Fruit fly (Drosophila melanogaster) whole organism, embryonic: Measurements from ENCODE around the gene CG14104.

Experiments used
- Aef1 ChIP-seq: fragments of 200-800 bp; sonication (Bioruptor generic); IDR thresholded peaks from 3 replicates; pipeline ENCODE4 v1.3.6; 2022; ENCODE audit warnings: missing biosample characterization, missing genetic modification characterization
- CG11247 ChIP-seq: fragments of 200-800 bp; sonication (Bioruptor generic); IDR thresholded peaks from 2 replicates; pipeline ENCODE4 v1.3.6; 2022; ENCODE audit warnings: missing biosample characterization, missing genetic modification characterization
- CG12942 ChIP-seq: fragments of 200-800 bp; sonication (Bioruptor generic); optimal IDR thresholded peaks from 3 replicates; lab custom pipeline; 2016; ENCODE audit warnings: missing biosample characterization, missing genetic modification characterization
- CG15514 ChIP-seq: fragments of 200-800 bp; sonication (Bioruptor generic); optimal IDR thresholded peaks from 3 replicates; lab custom pipeline; 2017; ENCODE audit warnings: missing biosample characterization, missing genetic modification characterization, mild to moderate bottlenecking, moderate library complexity, missing genetic modification reagents
- CG17361 ChIP-seq: fragments of 200-800 bp; sonication (Bioruptor generic); IDR thresholded peaks from 3 replicates; pipeline ENCODE4 v1.3.6; 2022; ENCODE audit warnings: missing biosample characterization, missing genetic modification characterization
- CG32532 ChIP-seq: fragments of 200-800 bp; sonication (Bioruptor generic); IDR thresholded peaks from 2 replicates; pipeline ENCODE4 v1.3.6; 2022; ENCODE audit warnings: missing biosample characterization, missing genetic modification characterization
- CG3726 ChIP-seq: fragments of 200-800 bp; sonication (Bioruptor generic); IDR thresholded peaks from 3 replicates; pipeline ENCODE4, ENCODE4 v1.3.6; 2022; ENCODE audit warnings: missing biosample characterization, missing genetic modification characterization
- CG4707 ChIP-seq: fragments of 200-800 bp; sonication (Bioruptor generic); optimal IDR thresholded peaks from 2 replicates; lab custom pipeline; 2018; ENCODE audit warnings: missing biosample characterization, mild to moderate bottlenecking, missing genetic modification characterization, moderate library complexity
- CG6689 ChIP-seq: fragments of 200-800 bp; sonication (Bioruptor generic); IDR thresholded peaks from 2 replicates; pipeline ENCODE4 v1.3.6; 2022; ENCODE audit warnings: missing biosample characterization, missing genetic modification characterization
- CG7963 ChIP-seq: fragments of 200-800 bp; sonication (Bioruptor generic); IDR thresholded peaks from 3 replicates; pipeline ENCODE4 v1.3.6; 2022; ENCODE audit warnings: missing biosample characterization, missing genetic modification characterization; ENCODE audit not compliant: partially characterized antibody
- CoRest ChIP-seq: fragments of 200-800 bp; sonication (Bioruptor generic); optimal IDR thresholded peaks from 3 replicates; lab custom pipeline; 2018; ENCODE audit warnings: missing biosample characterization, mild to moderate bottlenecking, missing genetic modification characterization, moderate library complexity
- CrebB ChIP-seq: fragments of 200-800 bp; sonication (Bioruptor generic); optimal IDR thresholded peaks from 3 replicates; lab custom pipeline; 2018; ENCODE audit warnings: missing biosample characterization, mild to moderate bottlenecking, missing genetic modification characterization
- Dek ChIP-seq: fragments of 200-800 bp; sonication (Bioruptor generic); optimal IDR thresholded peaks from 3 replicates; lab custom pipeline; 2019; ENCODE audit warnings: missing biosample characterization, mild to moderate bottlenecking, missing genetic modification characterization, moderate library complexity
- Dfd ChIP-seq, 2 experiments: fragments of >200 bp; optimal IDR thresholded peaks; 2 replicates each; lab custom pipeline; 2017; ENCODE audit warnings: missing biosample characterization in 2 of 2, missing genetic modification characterization in 2 of 2
- Fer1 ChIP-seq: fragments of 200-800 bp; sonication (Bioruptor generic); optimal IDR thresholded peaks from 2 replicates; lab custom pipeline; 2017; ENCODE audit warnings: missing biosample characterization, mild to moderate bottlenecking, missing genetic modification characterization
- Gug ChIP-seq: fragments of 200-800 bp; sonication (Bioruptor generic); IDR thresholded peaks from 4 replicates; pipeline ENCODE4 v1.3.6; 2022; ENCODE audit warnings: missing biosample characterization, missing genetic modification characterization
- Hey ChIP-seq: fragments of 200-800 bp; sonication (Bioruptor generic); optimal IDR thresholded peaks from 3 replicates; lab custom pipeline; 2018; ENCODE audit warnings: missing biosample characterization, mild to moderate bottlenecking, missing genetic modification characterization
- MBD-R2 ChIP-seq: fragments of 200-800 bp; sonication (Bioruptor generic); IDR thresholded peaks from 2 replicates; pipeline ENCODE4 v1.3.6; 2022; ENCODE audit warnings: missing biosample characterization, missing genetic modification characterization
- NC2β ChIP-seq: fragments of 200-800 bp; sonication (Bioruptor generic); optimal IDR thresholded peaks from 2 replicates; lab custom pipeline; 2016; ENCODE audit warnings: missing biosample characterization, missing genetic modification characterization
- Nf-YA ChIP-seq: fragments of 200-800 bp; sonication (Bioruptor generic); IDR thresholded peaks from 2 replicates; pipeline ENCODE4 v1.3.6; 2022; ENCODE audit warnings: missing biosample characterization, missing genetic modification characterization
- NfI ChIP-seq: fragments of 200-800 bp; sonication (Bioruptor generic); optimal IDR thresholded peaks from 3 replicates; lab custom pipeline; 2018; ENCODE audit warnings: missing biosample characterization, mild to moderate bottlenecking, missing genetic modification characterization, moderate library complexity
- Oli ChIP-seq: fragments of 200-800 bp; sonication (Bioruptor generic); optimal IDR thresholded peaks from 2 replicates; lab custom pipeline; 2018; ENCODE audit warnings: missing biosample characterization, mild to moderate bottlenecking, missing genetic modification characterization, moderate library complexity
- Rfx ChIP-seq: fragments of 200-800 bp; sonication (Bioruptor generic); IDR thresholded peaks from 2 replicates; pipeline ENCODE4 v1.3.6; 2022; ENCODE audit warnings: missing biosample characterization, missing genetic modification characterization
- Rx ChIP-seq: fragments of 200-800 bp; sonication (Bioruptor generic); IDR thresholded peaks from 2 replicates; pipeline ENCODE4 v1.3.6; 2022; ENCODE audit warnings: missing biosample characterization, missing genetic modification characterization
- Side ChIP-seq: fragments of 200-800 bp; sonication (Bioruptor generic); optimal IDR thresholded peaks from 2 replicates; lab custom pipeline; 2016; ENCODE audit warnings: missing biosample characterization, missing genetic modification characterization
- Sin3A ChIP-seq: fragments of >200 bp; optimal IDR thresholded peaks from 2 replicates; lab custom pipeline; 2018
- Sox100B ChIP-seq: fragments of 200-800 bp; sonication (Bioruptor generic); optimal IDR thresholded peaks from 3 replicates; lab custom pipeline; 2018; ENCODE audit warnings: missing biosample characterization, mild to moderate bottlenecking, missing genetic modification characterization
- Trl ChIP-seq, 3 experiments: fragments of >200 bp in 2 of 3; fragments of 200-800 bp in 1 of 3; sonication (Bioruptor generic) in 1 of 3; optimal IDR thresholded peaks; 2 replicates in 1 of 3; 3 replicates in 2 of 3; lab custom pipeline; 2016 to 2017; ENCODE audit warnings: missing biosample characterization in 1 of 3, missing genetic modification characterization in 1 of 3
- cas ChIP-seq: fragments of 200-800 bp; sonication (Bioruptor generic); IDR thresholded peaks from 2 replicates; pipeline ENCODE4 v1.3.6; 2022; ENCODE audit warnings: missing biosample characterization, missing genetic modification characterization
- crp ChIP-seq, 2 experiments: fragments of 200-800 bp; sonication (Bioruptor generic); optimal IDR thresholded peaks; 2 replicates in 1 of 2; 3 replicates in 1 of 2; lab custom pipeline; 2017; ENCODE audit warnings: missing biosample characterization in 2 of 2, missing genetic modification characterization in 2 of 2, mild to moderate bottlenecking in 1 of 2, moderate library complexity in 1 of 2
- cwo ChIP-seq: fragments of 200-800 bp; sonication (Bioruptor generic); optimal IDR thresholded peaks from 3 replicates; lab custom pipeline; 2017; ENCODE audit warnings: missing biosample characterization, missing genetic modification characterization, mild to moderate bottlenecking, moderate library complexity, missing genetic modification reagents
- ftz-f1 ChIP-seq: fragments of 200-800 bp; sonication (Bioruptor generic); optimal IDR thresholded peaks from 2 replicates; lab custom pipeline; 2016; ENCODE audit warnings: missing biosample characterization, missing genetic modification characterization
- insv ChIP-seq, 2 experiments: fragments of 200-800 bp; sonication (Bioruptor generic); optimal IDR thresholded peaks; 3 replicates each; lab custom pipeline; 2016 to 2018; ENCODE audit warnings: missing biosample characterization in 2 of 2, missing genetic modification characterization in 2 of 2
- lilli ChIP-seq: fragments of 200-800 bp; sonication (Bioruptor generic); optimal IDR thresholded peaks from 3 replicates; lab custom pipeline; 2016; ENCODE audit warnings: missing biosample characterization, missing genetic modification characterization
- lola ChIP-seq, 3 experiments: fragments of >200 bp in 2 of 3; fragments of 200-800 bp in 1 of 3; sonication (Bioruptor generic) in 1 of 3; optimal IDR thresholded peaks; 2 replicates each; lab custom pipeline; 2017 to 2019; ENCODE audit warnings: missing biosample characterization in 3 of 3, missing genetic modification characterization in 3 of 3, mild to moderate bottlenecking in 1 of 3, moderate library complexity in 1 of 3
- mld ChIP-seq: fragments of 200-800 bp; sonication (Bioruptor generic); IDR thresholded peaks from 3 replicates; pipeline ENCODE4 v1.3.6; 2022; ENCODE audit warnings: missing biosample characterization, missing genetic modification characterization; ENCODE audit not compliant: partially characterized antibody
- nerfin-1 ChIP-seq: fragments of 200-800 bp; sonication (Bioruptor generic); optimal IDR thresholded peaks from 3 replicates; lab custom pipeline; 2019; ENCODE audit warnings: missing biosample characterization, mild to moderate bottlenecking, missing genetic modification characterization, moderate library complexity
- nerfin-2 ChIP-seq: fragments of 200-800 bp; sonication (Bioruptor generic); IDR thresholded peaks from 2 replicates; pipeline ENCODE4 v1.3.6; 2022; ENCODE audit warnings: missing biosample characterization, missing genetic modification characterization; ENCODE audit not compliant: partially characterized antibody
- nom ChIP-seq: fragments of 200-800 bp; sonication (Bioruptor generic); optimal IDR thresholded peaks from 2 replicates; lab custom pipeline; 2017; ENCODE audit warnings: missing biosample characterization, missing genetic modification characterization, mild to moderate bottlenecking, moderate library complexity, missing genetic modification reagents
- pan ChIP-seq, 4 experiments: fragments of >200 bp in 3 of 4; fragments of 200-800 bp in 1 of 4; sonication (Bioruptor generic) in 1 of 4; optimal IDR thresholded peaks in 3 of 4; IDR thresholded peaks in 1 of 4; 2 replicates each; pipeline versions ENCODE4 v1.3.6 to Lab custom; 2017 to 2022; ENCODE audit warnings: missing biosample characterization in 2 of 4, missing genetic modification characterization in 2 of 4, mixed read lengths in 1 of 4
- run ChIP-seq: fragments of 200-800 bp; sonication (Bioruptor generic); optimal IDR thresholded peaks from 3 replicates; lab custom pipeline; 2018; ENCODE audit warnings: missing biosample characterization, mild to moderate bottlenecking, missing genetic modification characterization
- sc ChIP-seq, 3 experiments: fragments of >200 bp in 2 of 3; fragments of 200-800 bp in 1 of 3; sonication (Bioruptor generic) in 1 of 3; optimal IDR thresholded peaks; 2 replicates in 2 of 3; 3 replicates in 1 of 3; lab custom pipeline; 2017; ENCODE audit warnings: mild to moderate bottlenecking in 1 of 3, missing biosample characterization in 1 of 3, missing genetic modification characterization in 1 of 3, missing genetic modification reagents in 1 of 3
- slp2 ChIP-seq: fragments of 200-800 bp; sonication (Bioruptor generic); optimal IDR thresholded peaks from 2 replicates; lab custom pipeline; 2016; ENCODE audit warnings: missing biosample characterization, missing genetic modification characterization
- sr ChIP-seq: fragments of 200-800 bp; sonication (Bioruptor generic); IDR thresholded peaks from 3 replicates; pipeline ENCODE4 v1.3.6; 2022; ENCODE audit warnings: missing biosample characterization, missing genetic modification characterization
- tgo ChIP-seq: fragments of 200-800 bp; sonication (Bioruptor generic); IDR thresholded peaks from 3 replicates; pipeline ENCODE4 v1.3.6; 2022; ENCODE audit warnings: missing biosample characterization, missing genetic modification characterization
- ttk ChIP-seq: fragments of 200-800 bp; sonication (Bioruptor generic); IDR thresholded peaks from 2 replicates; pipeline ENCODE4 v2.1.2; 2022; ENCODE audit warnings: missing biosample characterization, missing genetic modification characterization
- wek ChIP-seq: fragments of 200-800 bp; sonication (Bioruptor generic); optimal IDR thresholded peaks from 3 replicates; lab custom pipeline; 2018; ENCODE audit warnings: missing biosample characterization, mild to moderate bottlenecking, missing genetic modification characterization, moderate library complexity
- zen ChIP-seq: fragments of 200-800 bp; sonication (Bioruptor generic); optimal IDR thresholded peaks from 3 replicates; lab custom pipeline; 2018; ENCODE audit warnings: missing biosample characterization, mild to moderate bottlenecking, missing genetic modification characterization, moderate library complexity

CG14104 gene

dm6 chr3L:19834143-19834794 lies 27.3 kb upstream of the CG14104 start, which contains the start of the genes trc and CG32221 (continued):
- peak; percentile 61 for TF ChIP-seq CG11247 (GFP tag; lab: Robert Waterston, UW)
- peak; percentile 8 for TF ChIP-seq Oli
- TF ChIP-seq Rfx (GFP tag; lab: Robert Waterston, UW) = peak; percentile 77
- TF ChIP-seq NC2β (GFP tag; lab: Kevin White, UChicago) = no peak
- no peak for TF ChIP-seq run (tag; lab: Kevin White, UChicago)
- peak; percentile 59 for TF ChIP-seq Rx
- peak; percentile 33 for TF ChIP-seq CrebB (tag; lab: Kevin White, UChicago)
- TF ChIP-seq wek (GFP tag; lab: Kevin White, UChicago) = peak; percentile 39
- no peak for TF ChIP-seq CG4707 (GFP tag; lab: Kevin White, UChicago)
- peak; percentile 71 for TF ChIP-seq CG32532
- TF ChIP-seq ttk (GFP tag; lab: Robert Waterston, UW) = peak; percentile 43; the same call in 1 of the 2 replicates
- peak; percentile 65 for TF ChIP-seq Dek (tag; lab: Kevin White, UChicago)
- TF ChIP-seq insv (GFP tag; optimal IDR thresholded peaks at IDR 0.05; lab: Kevin White, UChicago) = peak in 1 of 2 experiments; percentile 47
- TF ChIP-seq Side = peak; percentile 46
- TF ChIP-seq Gug (GFP tag; lab: Robert Waterston, UW) = peak; percentile 53; the same call in 2 of the 4 replicates
- peak; percentile 46 for TF ChIP-seq nerfin-2 (GFP tag; lab: Robert Waterston, UW)
- no peak for TF ChIP-seq cas (GFP tag; lab: Robert Waterston, UW)
- TF ChIP-seq mld (GFP tag; lab: Robert Waterston, UW) = peak; percentile 39; the same call in 1 of the 3 replicates
- peak; percentile 84 for TF ChIP-seq NfI (GFP tag; lab: Kevin White, UChicago)
- TF ChIP-seq Sox100B = no peak
- no peak for TF ChIP-seq cwo (GFP tag; lab: Kevin White, UChicago)
- TF ChIP-seq sc (optimal IDR thresholded peaks at IDR 0.05; lab: Kevin White, UChicago) = no peak
- peak; percentile 20 for TF ChIP-seq sc (GFP tag; optimal IDR thresholded peaks at IDR 0.05; lab: Kevin White, UChicago)
- peak; percentile 27 for TF ChIP-seq CG12942 (GFP tag; lab: Kevin White, UChicago)
- TF ChIP-seq lola (GFP tag; optimal IDR thresholded peaks at IDR 0.05; lab: Kevin White, UChicago) = peak in 1 of 3 experiments; percentile 32
- no peak for TF ChIP-seq lilli
- TF ChIP-seq tgo (GFP tag; lab: Robert Waterston, UW) = peak; percentile 45; the same call in 1 of the 3 replicates
- TF ChIP-seq CG7963 = peak; percentile 63; the same call in 2 of the 3 replicates
- TF ChIP-seq Fer1 (GFP tag; lab: Kevin White, UChicago) = peak; percentile 70
- peak; percentile 48 for TF ChIP-seq Sin3A (lab: Kevin White, UChicago)
- TF ChIP-seq nom (GFP tag; lab: Kevin White, UChicago) = peak; percentile 54
- TF ChIP-seq pan (optimal IDR thresholded peaks at IDR 0.05; lab: Kevin White, UChicago) = no peak
- TF ChIP-seq pan (GFP tag; optimal IDR thresholded peaks at IDR 0.05 in 1 of 2, IDR thresholded peaks at IDR 0.05 in 1 of 2) = peak in 1 of 2 experiments; percentile 7
- TF ChIP-seq CoRest (tag; lab: Kevin White, UChicago) = peak; percentile 63

dm6 chr3L:19833227-19833626 lies 26.2 kb upstream of the CG14104 start:
- TF ChIP-seq crp (GFP tag; optimal IDR thresholded peaks at IDR 0.05; lab: Kevin White, UChicago) (peak in 1 of 2 experiments; percentile 17), Aef1 (GFP tag; lab: Robert Waterston, UW) (no peak), nerfin-1 (no peak), MBD-R2 (GFP tag; lab: Robert Waterston, UW) (peak; percentile 28; the same call in 1 of the 2 replicates), slp2 (GFP tag; lab: Kevin White, UChicago) (no peak), CG3726 (GFP tag; lab: Robert Waterston, UW) (no peak), Hey (no peak), Trl (optimal IDR thresholded peaks at IDR 0.05; lab: Kevin White, UChicago) (peak; percentile 62 to 70), Trl (GFP tag; optimal IDR thresholded peaks at IDR 0.05; lab: Kevin White, UChicago) (no peak), CG17361 (GFP tag; lab: Robert Waterston, UW) (no peak), lola (GFP tag; optimal IDR thresholded peaks at IDR 0.05; lab: Kevin White, UChicago) (no peak), CG6689 (GFP tag; lab: Robert Waterston, UW) (no peak), sr (peak; percentile 81), lilli (no peak), ftz-f1 (GFP tag; lab: Kevin White, UChicago) (no peak), zen (tag; lab: Kevin White, UChicago) (no peak), Nf-YA (no peak), CG15514 (GFP tag; lab: Kevin White, UChicago) (peak; percentile 14), Dfd (GFP tag; optimal IDR thresholded peaks at IDR 0.05; lab: Kevin White, UChicago) (no peak)
